Worm (Caenorhabditis elegans) whole organism, mixed stage, embryonic: ENCODE measurements around the gene F07B10.4.

Source experiments
- M03D4.4 ChIP-seq: sonication (generic microtip); optimal IDR thresholded peaks from 2 replicates; lab custom pipeline; 2017; ENCODE audit warnings: mild to moderate bottlenecking, missing genetic modification characterization, missing compliant biosample characterization
- bed-3 ChIP-seq: fragments of 200-800 bp; sonication (Bioruptor generic); optimal IDR thresholded peaks from 3 replicates; lab custom pipeline; 2018; ENCODE audit warnings: mild to moderate bottlenecking, missing genetic modification characterization, moderate library complexity, missing compliant biosample characterization
- blmp-1 ChIP-seq: fragments of 150-350 bp; optimal IDR thresholded peaks from 2 replicates; lab custom pipeline; 2014; ENCODE audit warnings: missing biosample characterization, missing genetic modification characterization
- ceh-39 ChIP-seq: fragments of 150-350 bp; optimal IDR thresholded peaks from 2 replicates; lab custom pipeline; 2014; ENCODE audit warnings: missing biosample characterization, missing genetic modification characterization
- ceh-43 ChIP-seq: fragments of 200-800 bp; sonication (Bioruptor generic); optimal IDR thresholded peaks from 2 replicates; lab custom pipeline; 2018; ENCODE audit warnings: mild to moderate bottlenecking, missing genetic modification characterization, moderate library complexity, missing compliant biosample characterization
- ces-1 ChIP-seq: fragments of 150-350 bp; optimal IDR thresholded peaks from 2 replicates; lab custom pipeline; 2014; ENCODE audit warnings: missing biosample characterization, missing genetic modification reagents, missing genetic modification characterization
- cnd-1 ChIP-seq: fragments of 200-800 bp; sonication (Bioruptor generic); optimal IDR thresholded peaks from 2 replicates; lab custom pipeline; 2018; ENCODE audit warnings: mild to moderate bottlenecking, missing genetic modification characterization, missing compliant biosample characterization
- drap-1 ChIP-seq: fragments of 200-800 bp; sonication (Bioruptor generic); optimal IDR thresholded peaks from 3 replicates; lab custom pipeline; 2018; ENCODE audit warnings: mild to moderate bottlenecking, missing genetic modification characterization, missing compliant biosample characterization
- elt-1 ChIP-seq: sonication (generic microtip); optimal IDR thresholded peaks from 2 replicates; lab custom pipeline; 2017; ENCODE audit warnings: missing genetic modification characterization, mild to moderate bottlenecking, missing compliant biosample characterization, antibody characterized with exemption, moderate library complexity, borderline replicate concordance; ENCODE audit not compliant: insufficient read depth
- elt-3 ChIP-seq: fragments of 150-350 bp; optimal IDR thresholded peaks from 2 replicates; lab custom pipeline; 2014; ENCODE audit warnings: missing biosample characterization, missing genetic modification characterization
- flh-1 ChIP-seq: fragments of 200-800 bp; sonication (Bioruptor generic); optimal IDR thresholded peaks from 2 replicates; lab custom pipeline; 2018; ENCODE audit warnings: mild to moderate bottlenecking, missing genetic modification characterization, moderate library complexity, missing compliant biosample characterization
- ham-2 ChIP-seq: fragments of 200-800 bp; sonication (Bioruptor generic); optimal IDR thresholded peaks from 2 replicates; lab custom pipeline; 2018; ENCODE audit warnings: mild to moderate bottlenecking, missing genetic modification characterization, missing compliant biosample characterization
- hlh-1 ChIP-seq: fragments of 150-350 bp; optimal IDR thresholded peaks from 2 replicates; lab custom pipeline; 2014; ENCODE audit warnings: missing biosample characterization, missing genetic modification reagents, missing genetic modification characterization
- lin-13 ChIP-seq: fragments of 150-350 bp; optimal IDR thresholded peaks from 2 replicates; lab custom pipeline; 2014; ENCODE audit warnings: missing biosample characterization, missing genetic modification characterization
- lin-32 ChIP-seq: fragments of 200-800 bp; sonication (Bioruptor generic); optimal IDR thresholded peaks from 2 replicates; lab custom pipeline; 2018; ENCODE audit warnings: mild to moderate bottlenecking, missing genetic modification characterization, missing compliant biosample characterization
- lsy-2 ChIP-seq: fragments of 150-350 bp; optimal IDR thresholded peaks from 2 replicates; lab custom pipeline; 2014; ENCODE audit warnings: missing biosample characterization, missing genetic modification characterization
- mab-5 ChIP-seq: fragments of 150-350 bp; optimal IDR thresholded peaks from 2 replicates; lab custom pipeline; 2014; ENCODE audit warnings: missing biosample characterization, missing genetic modification characterization
- mep-1 ChIP-seq: fragments of 150-350 bp; optimal IDR thresholded peaks from 2 replicates; lab custom pipeline; 2017; ENCODE audit warnings: missing biosample characterization, missing genetic modification reagents, missing genetic modification characterization, inconsistent platforms
- mls-2 ChIP-seq: sonication (generic microtip); optimal IDR thresholded peaks from 2 replicates; lab custom pipeline; 2016; ENCODE audit warnings: mild to moderate bottlenecking, missing genetic modification characterization, moderate library complexity, missing compliant biosample characterization
- nhr-2 ChIP-seq: fragments of 150-350 bp; optimal IDR thresholded peaks from 2 replicates; lab custom pipeline; 2014; ENCODE audit warnings: missing biosample characterization, missing genetic modification characterization
- nhr-237 ChIP-seq: fragments of 150-350 bp; optimal IDR thresholded peaks from 2 replicates; lab custom pipeline; 2014; ENCODE audit warnings: missing biosample characterization, missing genetic modification characterization
- nhr-28 ChIP-seq: fragments of 150-350 bp; optimal IDR thresholded peaks from 2 replicates; lab custom pipeline; 2014; ENCODE audit warnings: missing biosample characterization, missing genetic modification characterization
- nhr-76 ChIP-seq: sonication (generic microtip); optimal IDR thresholded peaks from 2 replicates; lab custom pipeline; 2017; ENCODE audit warnings: missing biosample characterization, missing genetic modification characterization
- pha-4 ChIP-seq: fragments of 150-350 bp; optimal IDR thresholded peaks from 2 replicates; lab custom pipeline; 2018; ENCODE audit warnings: missing biosample characterization, missing genetic modification reagents, missing genetic modification characterization
- sem-2 ChIP-seq: fragments of 200-800 bp; sonication (Bioruptor generic); optimal IDR thresholded peaks from 2 replicates; lab custom pipeline; 2018; ENCODE audit warnings: mild to moderate bottlenecking, missing genetic modification characterization, missing compliant biosample characterization
- snpc-4 ChIP-seq: fragments of 150-350 bp; optimal IDR thresholded peaks from 2 replicates; lab custom pipeline; 2014; ENCODE audit warnings: missing biosample characterization, missing genetic modification characterization
- tbx-8 ChIP-seq: fragments of 200-800 bp; sonication (Bioruptor generic); optimal IDR thresholded peaks from 2 replicates; lab custom pipeline; 2018; ENCODE audit warnings: mild to moderate bottlenecking, missing genetic modification characterization, moderate library complexity, missing compliant biosample characterization
- unc-120 ChIP-seq: sonication (generic microtip); optimal IDR thresholded peaks from 2 replicates; lab custom pipeline; 2017; ENCODE audit warnings: missing genetic modification characterization, missing compliant biosample characterization; ENCODE audit not compliant: poor library complexity, severe bottlenecking
- unc-62 ChIP-seq: fragments of 150-350 bp; optimal IDR thresholded peaks from 2 replicates; lab custom pipeline; 2014; ENCODE audit warnings: missing biosample characterization, missing genetic modification reagents, missing genetic modification characterization
- zip-8 ChIP-seq: fragments of 150-350 bp; optimal IDR thresholded peaks from 2 replicates; lab custom pipeline; 2014; ENCODE audit warnings: missing biosample characterization, missing genetic modification characterization

The F07B10.4 gene

DNA sequence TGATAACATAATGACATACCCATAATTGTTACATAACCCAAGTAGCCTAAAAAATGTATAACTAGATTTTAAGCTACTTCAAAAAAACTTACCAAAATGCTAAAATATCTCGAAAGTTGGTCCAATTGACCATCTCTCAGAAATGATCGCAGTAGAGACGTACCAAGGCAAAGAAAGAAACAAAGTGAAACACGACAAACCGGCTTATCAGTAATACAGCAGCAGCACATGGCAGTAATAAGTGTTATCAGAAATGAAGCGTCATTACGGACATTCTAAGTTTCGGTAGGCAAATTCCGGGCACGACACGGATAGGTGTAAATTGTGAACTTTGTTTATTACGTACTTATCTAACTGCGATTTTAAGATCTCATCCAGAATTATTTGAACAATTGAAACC, 2.6 kb upstream of the F07B10.4 start, which contains the start of gene cln-3.1:
cln-3.1 (minus strand) TSS at position 171 of the 400 bp plus-strand sequence.
- no peak for TF ChIP-seq mls-2
- no peak for TF ChIP-seq unc-120
- no peak for TF ChIP-seq ham-2 (GFP tag; lab: Kevin White, UChicago)
- no peak for TF ChIP-seq flh-1 (GFP tag; lab: Kevin White, UChicago)
- TF ChIP-seq M03D4.4: no peak
- TF ChIP-seq lin-32 (GFP tag; lab: Kevin White, UChicago): no peak
- no peak for TF ChIP-seq ceh-39
- TF ChIP-seq nhr-2 (tag; lab: Kevin White, UChicago): no peak
- no peak for TF ChIP-seq blmp-1 (tag; lab: Kevin White, UChicago)
- no peak for TF ChIP-seq zip-8 (tag; lab: Kevin White, UChicago)
- TF ChIP-seq ceh-43: no peak
- TF ChIP-seq lin-13 (tag; lab: Kevin White, UChicago): no peak
- TF ChIP-seq mab-5 (tag; lab: Kevin White, UChicago): no peak

DNA sequence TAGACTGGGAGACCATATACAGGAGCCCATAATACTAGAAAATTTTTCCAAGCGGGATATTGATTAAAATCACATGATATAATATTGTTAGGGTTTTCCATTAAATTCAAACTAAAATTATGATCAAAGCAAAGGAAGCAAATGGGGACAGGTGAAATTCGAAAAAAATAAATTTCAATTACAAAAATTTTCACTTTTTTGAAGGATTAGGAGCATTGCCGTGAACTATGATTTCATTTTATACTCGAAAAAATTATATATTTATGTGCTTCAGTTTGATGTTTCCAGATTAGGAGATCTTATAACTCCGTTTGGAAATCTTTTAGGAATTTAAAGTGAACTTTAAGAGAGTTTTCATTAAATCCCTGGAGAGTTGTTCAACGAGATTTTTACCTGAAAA, 2.3 kb downstream of the F07B10.4 start, which contains the start of gene F07B10.7:
F07B10.7 (minus strand) TSS at position 101 of the 400 bp plus-strand sequence.
- no peak for TF ChIP-seq nhr-237
- no peak for TF ChIP-seq unc-62 (GFP tag; lab: Kevin White, UChicago)
- TF ChIP-seq ceh-43: no peak
- no peak for TF ChIP-seq tbx-8 (GFP tag; lab: Kevin White, UChicago)
- TF ChIP-seq nhr-76 (tag; lab: Kevin White, UChicago): no peak
- no peak for TF ChIP-seq nhr-28 (tag; lab: Kevin White, UChicago)
- TF ChIP-seq snpc-4 (tag; lab: Kevin White, UChicago): no peak
- no peak for TF ChIP-seq blmp-1 (tag; lab: Kevin White, UChicago)

DNA sequence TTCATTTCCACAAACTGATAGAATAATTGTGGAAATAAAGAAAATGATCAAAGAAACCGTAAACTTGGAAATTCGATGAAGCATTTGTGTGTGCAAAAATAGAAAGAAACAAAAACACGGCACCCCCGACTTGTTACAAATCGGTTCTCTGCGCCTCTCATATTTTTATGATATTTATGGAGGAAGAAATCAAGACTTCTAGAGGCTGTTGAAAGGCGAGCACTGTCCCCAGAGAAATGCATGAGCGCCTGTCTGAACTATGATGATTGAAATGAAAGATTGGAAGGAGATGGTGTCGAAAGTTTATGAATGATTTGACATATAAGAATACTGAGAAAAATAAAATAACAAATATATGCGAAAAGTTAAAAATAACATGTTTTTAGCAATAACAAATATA, 4.0 kb downstream of the F07B10.4 start, which contains the start of gene lgc-36:
lgc-36 (minus strand) TSS at position 101 of the 400 bp plus-strand sequence.
- TF ChIP-seq ham-2 (GFP tag; lab: Kevin White, UChicago) (no peak), elt-3 (tag; lab: Kevin White, UChicago) (no peak), mab-5 (tag; lab: Kevin White, UChicago) (no peak), ceh-43 (no peak), unc-62 (GFP tag; lab: Kevin White, UChicago) (no peak), drap-1 (GFP tag; lab: Kevin White, UChicago) (no peak), ces-1 (GFP tag; lab: Kevin White, UChicago) (no peak), bed-3 (GFP tag; lab: Kevin White, UChicago) (no peak), ceh-39 (no peak), mls-2 (no peak), nhr-28 (tag; lab: Kevin White, UChicago) (no peak), sem-2 (GFP tag; lab: Kevin White, UChicago) (no peak), nhr-2 (tag; lab: Kevin White, UChicago) (no peak), flh-1 (GFP tag; lab: Kevin White, UChicago) (no peak), unc-120 (no peak), pha-4 (tag; lab: Kevin White, UChicago) (no peak), lsy-2 (no peak), cnd-1 (no peak), nhr-76 (tag; lab: Kevin White, UChicago) (no peak)

DNA sequence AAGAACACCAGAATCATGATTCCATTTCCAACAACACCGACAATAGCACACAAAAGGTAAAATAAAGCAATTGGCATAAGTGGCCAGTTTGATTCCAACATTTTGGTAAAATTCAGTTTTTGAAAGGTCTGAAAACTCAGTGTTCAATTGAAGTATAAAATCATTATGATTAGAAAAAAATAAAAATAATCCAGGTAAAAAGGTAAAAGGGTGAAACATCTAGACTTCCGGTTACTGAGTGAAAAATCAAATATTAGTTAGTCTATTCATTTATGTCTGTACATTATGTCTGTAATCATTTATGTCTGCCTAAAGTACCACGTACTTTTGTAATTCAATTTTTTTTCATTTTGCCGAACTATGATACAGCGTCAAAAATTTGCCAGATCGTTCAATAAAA, 7.9 kb downstream of the F07B10.4 start, which contains the start of gene srsx-31:
srsx-31 (minus strand) TSS at position 101 of the 400 bp plus-strand sequence.
- TF ChIP-seq hlh-1 (tag; lab: Kevin White, UChicago) (no peak), blmp-1 (tag; lab: Kevin White, UChicago) (no peak), ham-2 (GFP tag; lab: Kevin White, UChicago) (no peak), ceh-43 (no peak), elt-1 (no peak), ces-1 (GFP tag; lab: Kevin White, UChicago) (no peak), M03D4.4 (no peak), mep-1 (tag; lab: Kevin White, UChicago) (no peak), bed-3 (GFP tag; lab: Kevin White, UChicago) (no peak), unc-120 (no peak)

DNA sequence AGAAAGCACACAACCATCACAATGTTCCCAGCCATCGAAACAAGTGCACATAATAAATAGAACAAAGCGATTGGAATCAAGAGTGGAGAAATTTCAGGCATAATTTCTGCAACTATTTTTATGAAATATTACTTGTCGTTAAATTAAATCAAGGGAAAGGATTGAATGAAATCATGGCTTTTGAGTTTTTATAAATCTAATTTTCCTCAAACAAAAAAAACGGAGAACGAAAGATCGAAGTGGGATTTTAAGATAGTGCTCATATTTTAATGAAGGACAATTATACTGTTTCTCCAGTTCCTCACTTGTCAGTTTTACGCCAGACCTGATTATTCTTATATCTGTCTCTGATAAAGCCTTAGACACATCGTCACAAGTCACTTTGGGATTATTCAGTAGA, 10.5 kb downstream of the F07B10.4 start, which contains the start of gene srsx-33:
srsx-33 (minus strand) TSS at position 101 of the 400 bp plus-strand sequence.
- TF ChIP-seq ces-1 (GFP tag; lab: Kevin White, UChicago): no peak
- TF ChIP-seq, all 35 proteins: peak for 0
